Fruit fly (Drosophila melanogaster) whole organism, embryonic: ENCODE data around the gene Atg13.

Experiments
- Bgb ChIP-seq: fragments of 200-800 bp; sonication (Bioruptor generic); IDR thresholded peaks from 2 replicates; pipeline ENCODE4 v1.3.6; 2022; ENCODE audit warnings: missing biosample characterization, missing genetic modification characterization; ENCODE audit not compliant: partially characterized antibody
- CG11085 ChIP-seq: fragments of 200-800 bp; sonication (Bioruptor generic); IDR thresholded peaks from 2 replicates; pipeline ENCODE4 v1.3.6; 2022; ENCODE audit warnings: missing biosample characterization, missing genetic modification characterization
- CG12219 ChIP-seq: fragments of 200-800 bp; sonication (Bioruptor generic); optimal IDR thresholded peaks from 3 replicates; lab custom pipeline; 2018; ENCODE audit warnings: missing biosample characterization, mild to moderate bottlenecking, missing genetic modification characterization
- CG12299 ChIP-seq: fragments of 200-800 bp; sonication (Bioruptor generic); optimal IDR thresholded peaks from 2 replicates; lab custom pipeline; 2018; ENCODE audit warnings: missing biosample characterization, mild to moderate bottlenecking, missing genetic modification characterization
- CG14965 ChIP-seq: fragments of 200-800 bp; sonication (Bioruptor generic); optimal IDR thresholded peaks from 2 replicates; lab custom pipeline; 2016; ENCODE audit warnings: missing biosample characterization, missing genetic modification characterization, borderline replicate concordance
- CG1529 ChIP-seq: fragments of 200-800 bp; sonication (Bioruptor generic); optimal IDR thresholded peaks from 3 replicates; lab custom pipeline; 2018; ENCODE audit warnings: missing biosample characterization, missing genetic modification characterization
- CG17361 ChIP-seq: fragments of 200-800 bp; sonication (Bioruptor generic); IDR thresholded peaks from 3 replicates; pipeline ENCODE4 v1.3.6; 2022; ENCODE audit warnings: missing biosample characterization, missing genetic modification characterization
- CG17568 ChIP-seq: fragments of 200-800 bp; sonication (Bioruptor generic); optimal IDR thresholded peaks from 2 replicates; lab custom pipeline; 2018; ENCODE audit warnings: missing biosample characterization, mild to moderate bottlenecking, missing genetic modification characterization, moderate library complexity
- CG17829 ChIP-seq: fragments of 200-800 bp; optimal IDR thresholded peaks from 2 replicates; lab custom pipeline; 2019; ENCODE audit warnings: missing biosample characterization, mild to moderate bottlenecking, missing genetic modification characterization, moderate library complexity
- CG2129 ChIP-seq: fragments of 200-800 bp; sonication (Bioruptor generic); IDR thresholded peaks from 2 replicates; pipeline ENCODE4 v1.3.6; 2022; ENCODE audit warnings: missing biosample characterization, missing genetic modification characterization; ENCODE audit not compliant: partially characterized antibody
- CG32532 ChIP-seq: fragments of 200-800 bp; sonication (Bioruptor generic); IDR thresholded peaks from 2 replicates; pipeline ENCODE4 v1.3.6; 2022; ENCODE audit warnings: missing biosample characterization, missing genetic modification characterization
- CG3281 ChIP-seq: fragments of 200-800 bp; sonication (Bioruptor generic); optimal IDR thresholded peaks from 3 replicates; lab custom pipeline; 2017; ENCODE audit warnings: missing biosample characterization, mild to moderate bottlenecking, missing genetic modification characterization
- CG34376 ChIP-seq: fragments of 200-800 bp; sonication (Bioruptor generic); optimal IDR thresholded peaks from 2 replicates; lab custom pipeline; 2018; ENCODE audit warnings: missing biosample characterization, mild to moderate bottlenecking, missing genetic modification characterization
- CG3847 ChIP-seq: fragments of 200-800 bp; sonication (Bioruptor generic); IDR thresholded peaks from 2 replicates; pipeline ENCODE4 v1.3.6; 2022; ENCODE audit warnings: missing biosample characterization, missing genetic modification characterization
- CG4360 ChIP-seq: fragments of 200-800 bp; sonication (Bioruptor generic); IDR thresholded peaks from 2 replicates; pipeline ENCODE4 v1.3.6; 2022; ENCODE audit warnings: missing biosample characterization, missing genetic modification characterization
- CG4424 ChIP-seq: fragments of 200-800 bp; sonication (Bioruptor generic); optimal IDR thresholded peaks from 3 replicates; lab custom pipeline; 2016; ENCODE audit warnings: missing biosample characterization, missing genetic modification characterization
- CG6272 ChIP-seq: fragments of 200-800 bp; sonication (Bioruptor generic); IDR thresholded peaks from 2 replicates; pipeline ENCODE4 v1.3.6; 2022; ENCODE audit warnings: missing biosample characterization, missing genetic modification characterization
- CG7987 ChIP-seq: fragments of 200-800 bp; sonication (Bioruptor generic); optimal IDR thresholded peaks from 2 replicates; lab custom pipeline; 2018; ENCODE audit warnings: missing biosample characterization, mild to moderate bottlenecking, missing genetic modification characterization, moderate library complexity
- CG9215 ChIP-seq: fragments of 200-800 bp; sonication (Bioruptor generic); IDR thresholded peaks from 2 replicates; pipeline ENCODE4 v1.3.6; 2022; ENCODE audit warnings: missing biosample characterization, missing genetic modification characterization
- Dll ChIP-seq: fragments of 200-800 bp; sonication (Bioruptor generic); IDR thresholded peaks from 4 replicates; pipeline ENCODE4 v1.3.6; 2022; ENCODE audit warnings: missing biosample characterization, missing genetic modification characterization; ENCODE audit not compliant: partially characterized antibody
- E2f1 ChIP-seq: fragments of 200-800 bp; sonication (Bioruptor generic); IDR thresholded peaks from 2 replicates; pipeline ENCODE4 v1.3.6; 2022; ENCODE audit warnings: missing biosample characterization, missing genetic modification characterization
- GATAe ChIP-seq: fragments of 200-800 bp; sonication (Bioruptor generic); conservative IDR thresholded peaks from 2 replicates; pipeline ENCODE4 v1.3.6; 2022; ENCODE audit warnings: missing biosample characterization, missing genetic modification characterization
- HLHmδ ChIP-seq: fragments of 200-800 bp; sonication (Bioruptor generic); optimal IDR thresholded peaks from 2 replicates; lab custom pipeline; 2018; ENCODE audit warnings: missing biosample characterization, mild to moderate bottlenecking, missing genetic modification characterization, moderate library complexity
- HmgZ ChIP-seq: fragments of 200-800 bp; sonication (Bioruptor generic); optimal IDR thresholded peaks from 2 replicates; lab custom pipeline; 2018; ENCODE audit warnings: missing biosample characterization, mild to moderate bottlenecking, missing genetic modification characterization
- Med ChIP-seq: fragments of 200-800 bp; sonication (Bioruptor generic); peaks from one replicate; lab custom pipeline; 2016; ENCODE audit warnings: missing biosample characterization, missing genetic modification characterization, mild to moderate bottlenecking, inconsistent platforms, moderate library complexity
- Meics ChIP-seq: fragments of 200-800 bp; sonication (Bioruptor generic); optimal IDR thresholded peaks from 2 replicates; lab custom pipeline; 2017; ENCODE audit warnings: missing biosample characterization, mild to moderate bottlenecking, missing genetic modification characterization
- Myb ChIP-seq: fragments of 200-800 bp; sonication (Bioruptor generic); optimal IDR thresholded peaks from 2 replicates; lab custom pipeline; 2016; ENCODE audit warnings: missing biosample characterization, missing genetic modification characterization
- Nf-YA ChIP-seq: fragments of 200-800 bp; sonication (Bioruptor generic); IDR thresholded peaks from 2 replicates; pipeline ENCODE4 v1.3.6; 2022; ENCODE audit warnings: missing biosample characterization, missing genetic modification characterization
- Nf-YC ChIP-seq: fragments of 200-800 bp; optimal IDR thresholded peaks from 3 replicates; lab custom pipeline; 2019; ENCODE audit warnings: missing biosample characterization, mild to moderate bottlenecking, missing genetic modification characterization, moderate library complexity
- Usf ChIP-seq: fragments of 200-800 bp; sonication (Bioruptor generic); optimal IDR thresholded peaks from 2 replicates; lab custom pipeline; 2017; ENCODE audit warnings: missing genotype, missing biosample characterization, missing genetic modification characterization
- ap ChIP-seq: fragments of 200-800 bp; sonication (Bioruptor generic); IDR thresholded peaks from 2 replicates; pipeline ENCODE4 v1.3.6; 2022; ENCODE audit warnings: missing biosample characterization, missing genetic modification characterization
- ato ChIP-seq: fragments of 200-800 bp; sonication (Bioruptor generic); IDR thresholded peaks from 2 replicates; pipeline ENCODE4 v1.3.6; 2022; ENCODE audit warnings: missing biosample characterization, missing genetic modification characterization; ENCODE audit not compliant: partially characterized antibody
- cg ChIP-seq: fragments of 200-800 bp; sonication (Bioruptor generic); optimal IDR thresholded peaks from 3 replicates; lab custom pipeline; 2019; ENCODE audit warnings: missing biosample characterization, mild to moderate bottlenecking, missing genetic modification characterization, moderate library complexity
- chinmo ChIP-seq: fragments of 200-800 bp; sonication (Bioruptor generic); IDR thresholded peaks from 4 replicates; pipeline ENCODE4 v1.3.6; 2022; ENCODE audit warnings: missing biosample characterization, missing genetic modification characterization; ENCODE audit not compliant: partially characterized antibody
- esg ChIP-seq: fragments of 200-800 bp; sonication (Bioruptor generic); conservative IDR thresholded peaks from 2 replicates; pipeline ENCODE4 v1.3.6; 2022; ENCODE audit warnings: missing biosample characterization, missing genetic modification characterization
- fd102C ChIP-seq: fragments of 200-800 bp; sonication (Bioruptor generic); optimal IDR thresholded peaks from 2 replicates; lab custom pipeline; 2018; ENCODE audit warnings: missing biosample characterization, mild to moderate bottlenecking, missing genetic modification characterization, moderate library complexity
- ham ChIP-seq: fragments of 200-800 bp; sonication (Bioruptor generic); IDR thresholded peaks from 2 replicates; pipeline ENCODE4 v1.3.6; 2022; ENCODE audit warnings: missing biosample characterization, missing genetic modification characterization
- nerfin-2 ChIP-seq: fragments of 200-800 bp; sonication (Bioruptor generic); IDR thresholded peaks from 2 replicates; pipeline ENCODE4 v1.3.6; 2022; ENCODE audit warnings: missing biosample characterization, missing genetic modification characterization; ENCODE audit not compliant: partially characterized antibody
- pfk ChIP-seq: fragments of 200-800 bp; sonication (Bioruptor generic); optimal IDR thresholded peaks from 2 replicates; lab custom pipeline; 2018; ENCODE audit warnings: missing biosample characterization, mild to moderate bottlenecking, missing genetic modification characterization, moderate library complexity
- prd ChIP-seq, 3 experiments: fragments of >200 bp in 2 of 3; fragments of 200-800 bp in 1 of 3; sonication (Bioruptor generic) in 1 of 3; optimal IDR thresholded peaks in 2 of 3; IDR thresholded peaks in 1 of 3; 2 replicates in 2 of 3; 3 replicates in 1 of 3; pipeline versions ENCODE4 v1.3.6 to Lab custom; 2017 to 2022; ENCODE audit warnings: missing biosample characterization in 1 of 3, missing genetic modification characterization in 1 of 3
- ranshi ChIP-seq: fragments of 200-800 bp; sonication (Bioruptor generic); IDR thresholded peaks from 2 replicates; pipeline ENCODE4 v1.3.6; 2022; ENCODE audit warnings: missing biosample characterization, missing genetic modification characterization
- row ChIP-seq: fragments of 200-800 bp; sonication (Bioruptor generic); IDR thresholded peaks from 3 replicates; pipeline ENCODE4 v1.3.6; 2022; ENCODE audit warnings: missing biosample characterization, missing genetic modification characterization
- shn ChIP-seq: fragments of 200-800 bp; sonication (Bioruptor generic); optimal IDR thresholded peaks from 3 replicates; lab custom pipeline; 2016; ENCODE audit warnings: missing biosample characterization, missing genetic modification characterization
- tgo ChIP-seq: fragments of 200-800 bp; sonication (Bioruptor generic); IDR thresholded peaks from 3 replicates; pipeline ENCODE4 v1.3.6; 2022; ENCODE audit warnings: missing biosample characterization, missing genetic modification characterization
- tll ChIP-seq, 2 experiments: fragments of 200-800 bp in 1 of 2; fragments of >200 bp in 1 of 2; sonication (Bioruptor generic) in 1 of 2; optimal IDR thresholded peaks; 2 replicates each; lab custom pipeline; 2017 to 2019; ENCODE audit warnings: missing biosample characterization in 2 of 2, missing genetic modification characterization in 2 of 2, mild to moderate bottlenecking in 1 of 2, moderate library complexity in 1 of 2
- tup ChIP-seq: fragments of 200-800 bp; sonication (Bioruptor generic); optimal IDR thresholded peaks from 2 replicates; lab custom pipeline; 2016; ENCODE audit warnings: missing biosample characterization, mild to moderate bottlenecking, missing genetic modification characterization, moderate library complexity
- twi ChIP-seq: fragments of 200-800 bp; optimal IDR thresholded peaks from 2 replicates; lab custom pipeline; 2019; ENCODE audit warnings: missing biosample characterization, mild to moderate bottlenecking, missing genetic modification characterization, moderate library complexity
- vvl ChIP-seq: fragments of 200-800 bp; sonication (Bioruptor generic); IDR thresholded peaks from 2 replicates; pipeline ENCODE4 v1.3.6; 2022; ENCODE audit warnings: missing biosample characterization, missing genetic modification characterization
- zen2 ChIP-seq: fragments of 200-800 bp; sonication (Bioruptor generic); IDR thresholded peaks from 3 replicates; pipeline ENCODE4 v1.3.6; 2022; ENCODE audit warnings: missing biosample characterization, missing genetic modification characterization; ENCODE audit not compliant: partially characterized antibody
- zfh1 ChIP-seq: fragments of 200-800 bp; sonication (Bioruptor generic); IDR thresholded peaks from 3 replicates; pipeline ENCODE4 v1.3.6; 2022; ENCODE audit warnings: missing biosample characterization, missing genetic modification characterization

Atg13 gene

dm6 chr3R:8313038-8313437 lies 36.6 kb upstream of the Atg13 start, which contains the start of gene CG7483 (continued):
- no peak for TF ChIP-seq prd (optimal IDR thresholded peaks at IDR 0.05; lab: Kevin White, UChicago)
- no peak for TF ChIP-seq prd (GFP tag; IDR thresholded peaks at IDR 0.05; lab: Robert Waterston, UW)
- TF ChIP-seq CG4360 (GFP tag; lab: Robert Waterston, UW), result no peak
- TF ChIP-seq Nf-YC (tag; lab: Kevin White, UChicago), result peak; percentile 34
- peak; percentile 4 for TF ChIP-seq Myb
- TF ChIP-seq Meics (GFP tag; lab: Kevin White, UChicago), result no peak
- TF ChIP-seq Usf, result no peak
- no peak for TF ChIP-seq shn (GFP tag; lab: Kevin White, UChicago)
- peak; percentile 36 for TF ChIP-seq CG17829 (tag; lab: Kevin White, UChicago)
- TF ChIP-seq tll (GFP tag; optimal IDR thresholded peaks at IDR 0.05; lab: Kevin White, UChicago), result peak in 1 of 2 experiments; percentile 18
- TF ChIP-seq fd102C (GFP tag; lab: Kevin White, UChicago), result no peak
- TF ChIP-seq CG12299, result no peak
- no peak for TF ChIP-seq CG17361
- no peak for TF ChIP-seq ham (GFP tag; lab: Robert Waterston, UW)
- TF ChIP-seq CG12219 (GFP tag; lab: Kevin White, UChicago), result no peak
- TF ChIP-seq CG17568, result no peak
- no peak for TF ChIP-seq esg (GFP tag; lab: Robert Waterston, UW)
- peak; percentile 89 for TF ChIP-seq Dll (GFP tag; lab: Robert Waterston, UW)
- peak; percentile 75; the same call in 2 of the 3 replicates for TF ChIP-seq zen2 (GFP tag; lab: Robert Waterston, UW)
- TF ChIP-seq vvl (GFP tag; lab: Robert Waterston, UW), result no peak
- TF ChIP-seq twi (tag; lab: Kevin White, UChicago), result no peak
- TF ChIP-seq CG32532 (GFP tag; lab: Robert Waterston, UW), result no peak
- TF ChIP-seq CG6272 (GFP tag; lab: Robert Waterston, UW), result no peak
- no peak for TF ChIP-seq tup
- TF ChIP-seq zfh1 (GFP tag; lab: Robert Waterston, UW), result no peak
- no peak for TF ChIP-seq Nf-YA (GFP tag; lab: Robert Waterston, UW)
- no peak for TF ChIP-seq cg (GFP tag; lab: Kevin White, UChicago)
- TF ChIP-seq CG14965, result no peak
- no peak for TF ChIP-seq pfk
- no peak for TF ChIP-seq CG9215 (GFP tag; lab: Robert Waterston, UW)
- TF ChIP-seq tgo (GFP tag; lab: Robert Waterston, UW), result no peak
- no peak for TF ChIP-seq ap
- TF ChIP-seq chinmo, result peak; percentile 77; the same call in 3 of the 4 replicates
- no peak for TF ChIP-seq CG3847 (GFP tag; lab: Robert Waterston, UW)
- TF ChIP-seq CG7987 (GFP tag; lab: Kevin White, UChicago), result no peak
- TF ChIP-seq GATAe, result no peak
- TF ChIP-seq row (GFP tag; lab: Robert Waterston, UW), result no peak
- TF ChIP-seq CG4424 (GFP tag; lab: Kevin White, UChicago), result no peak
- peak; percentile 90 for TF ChIP-seq ato (GFP tag; lab: Robert Waterston, UW)
- no peak for TF ChIP-seq CG11085 (GFP tag; lab: Robert Waterston, UW)
- TF ChIP-seq E2f1 (GFP tag; lab: Robert Waterston, UW), result no peak
- TF ChIP-seq CG1529 (GFP tag; lab: Kevin White, UChicago), result no peak
- no peak for TF ChIP-seq HLHmδ (GFP tag; lab: Kevin White, UChicago)
- no peak for TF ChIP-seq HmgZ (tag; lab: Kevin White, UChicago)
- TF ChIP-seq CG2129 (GFP tag; lab: Robert Waterston, UW), result peak; percentile 66
- TF ChIP-seq CG34376 (GFP tag; lab: Kevin White, UChicago), result no peak
- TF ChIP-seq nerfin-2, result peak; percentile 79
- TF ChIP-seq Med (GFP tag; lab: Kevin White, UChicago), result peak; percentile 64
- TF ChIP-seq Bgb, result peak; percentile 86
- no peak for TF ChIP-seq CG3281 (GFP tag; lab: Kevin White, UChicago)
- no peak for TF ChIP-seq ranshi (GFP tag; lab: Robert Waterston, UW)
